Worm (Caenorhabditis elegans) whole organism, L2 larva: ENCODE data around the gene F28H7.3.
A peak's percentile ranks its signal among the peaks of the same experiment; 100 is the strongest.

Experiments used
- C34F6.9 ChIP-seq: fragments of 150-350 bp; optimal IDR thresholded peaks from 2 replicates; lab custom pipeline; 2014; ENCODE audit warnings: missing biosample characterization, missing genetic modification characterization
- F13H6.1 ChIP-seq: sonication (generic microtip); optimal IDR thresholded peaks from 2 replicates; lab custom pipeline; 2016; ENCODE audit warnings: missing genetic modification characterization, missing compliant biosample characterization
- Y55F3AM.14 ChIP-seq: fragments of 200-800 bp; sonication (Bioruptor generic); optimal IDR thresholded peaks from 2 replicates; lab custom pipeline; 2018; ENCODE audit warnings: mild to moderate bottlenecking, missing genetic modification characterization, missing compliant biosample characterization
- ZK546.5 ChIP-seq: sonication (generic microtip); optimal IDR thresholded peaks from 2 replicates; lab custom pipeline; 2017; ENCODE audit warnings: missing biosample characterization, missing genetic modification characterization
- alr-1 ChIP-seq: fragments of 150-350 bp; optimal IDR thresholded peaks from 2 replicates; lab custom pipeline; 2014; ENCODE audit warnings: missing biosample characterization, missing genetic modification characterization
- aly-2 ChIP-seq: fragments of 150-350 bp; optimal IDR thresholded peaks from 2 replicates; lab custom pipeline; 2014; ENCODE audit warnings: missing biosample characterization, missing genetic modification characterization
- ama-1 ChIP-seq: fragments of 150-350 bp; optimal IDR thresholded peaks from 2 replicates; lab custom pipeline; 2018; ENCODE audit warnings: inconsistent platforms
- blmp-1 ChIP-seq: sonication (generic microtip); optimal IDR thresholded peaks from 2 replicates; lab custom pipeline; 2017; ENCODE audit warnings: missing genetic modification characterization, mild to moderate bottlenecking, missing compliant biosample characterization, antibody characterized with exemption, moderate library complexity; ENCODE audit not compliant: insufficient read depth
- ceh-16 ChIP-seq: fragments of 150-350 bp; optimal IDR thresholded peaks from 2 replicates; lab custom pipeline; 2014; ENCODE audit warnings: missing biosample characterization, missing genetic modification characterization
- ceh-82 ChIP-seq: fragments of 150-350 bp; optimal IDR thresholded peaks from 2 replicates; lab custom pipeline; 2014; ENCODE audit warnings: missing biosample characterization, missing genetic modification characterization
- crh-2 ChIP-seq: sonication (generic microtip); optimal IDR thresholded peaks from 2 replicates; lab custom pipeline; 2017; ENCODE audit warnings: missing biosample characterization, missing genetic modification characterization
- dmd-4 ChIP-seq: sonication (generic microtip); optimal IDR thresholded peaks from 2 replicates; lab custom pipeline; 2017; ENCODE audit warnings: missing biosample characterization, missing genetic modification characterization
- egl-27 ChIP-seq: sonication (generic microtip); optimal IDR thresholded peaks from 3 replicates; lab custom pipeline; 2017; ENCODE audit warnings: missing biosample characterization, missing genetic modification reagents, missing genetic modification characterization
- elt-1 ChIP-seq: fragments of 150-350 bp; optimal IDR thresholded peaks from 2 replicates; lab custom pipeline; 2014; ENCODE audit warnings: missing biosample characterization, missing genetic modification characterization
- fos-1 ChIP-seq: fragments of 150-350 bp; optimal IDR thresholded peaks from 2 replicates; lab custom pipeline; 2014; ENCODE audit warnings: missing biosample characterization, missing genetic modification characterization
- gmeb-1 ChIP-seq: fragments of 150-350 bp; optimal IDR thresholded peaks from 2 replicates; lab custom pipeline; 2014; ENCODE audit warnings: missing biosample characterization, missing genetic modification characterization
- lin-11 ChIP-seq: fragments of 150-350 bp; sonication (generic microtip); optimal IDR thresholded peaks from 2 replicates; lab custom pipeline; 2014; ENCODE audit warnings: missing biosample characterization, missing genetic modification characterization, inconsistent platforms, mixed read lengths
- lin-39 ChIP-seq: fragments of 150-350 bp; optimal IDR thresholded peaks from 2 replicates; lab custom pipeline; 2014; ENCODE audit warnings: missing biosample characterization, missing genetic modification reagents, missing genetic modification characterization
- lsy-2 ChIP-seq, 2 experiments: fragments of 150-350 bp in 1 of 2; sonication (generic microtip) in 1 of 2; optimal IDR thresholded peaks; 2 replicates each; lab custom pipeline; 2014 to 2017; ENCODE audit warnings: missing biosample characterization in 2 of 2, missing genetic modification characterization in 2 of 2
- mab-5 ChIP-seq: fragments of 150-350 bp; optimal IDR thresholded peaks from 2 replicates; lab custom pipeline; 2014; ENCODE audit warnings: missing biosample characterization, missing genetic modification characterization
- mbf-1 ChIP-seq: sonication (generic microtip); optimal IDR thresholded peaks from 2 replicates; lab custom pipeline; 2017; ENCODE audit warnings: missing biosample characterization, missing genetic modification characterization
- mdl-1 ChIP-seq, 2 experiments: fragments of 150-350 bp in 1 of 2; sonication (generic microtip) in 1 of 2; optimal IDR thresholded peaks; 2 replicates each; lab custom pipeline; 2017; ENCODE audit warnings: missing biosample characterization in 2 of 2, missing genetic modification characterization in 2 of 2
- nhr-10 ChIP-seq: sonication (generic microtip); optimal IDR thresholded peaks from 2 replicates; lab custom pipeline; 2017; ENCODE audit warnings: missing biosample characterization, missing genetic modification characterization
- nhr-11 ChIP-seq: fragments of 150-350 bp; optimal IDR thresholded peaks from 2 replicates; lab custom pipeline; 2014; ENCODE audit warnings: missing biosample characterization, missing genetic modification characterization
- nhr-12 ChIP-seq: fragments of 150-350 bp; optimal IDR thresholded peaks from 2 replicates; lab custom pipeline; 2014; ENCODE audit warnings: missing biosample characterization, missing genetic modification characterization
- nhr-129 ChIP-seq: fragments of 150-350 bp; optimal IDR thresholded peaks from 2 replicates; lab custom pipeline; 2014; ENCODE audit warnings: missing biosample characterization, missing genetic modification characterization
- nhr-21 ChIP-seq: fragments of 150-350 bp; optimal IDR thresholded peaks from 2 replicates; lab custom pipeline; 2014; ENCODE audit warnings: missing biosample characterization, missing genetic modification characterization
- nhr-23 ChIP-seq: fragments of 150-350 bp; optimal IDR thresholded peaks from 2 replicates; lab custom pipeline; 2014; ENCODE audit warnings: missing biosample characterization, missing genetic modification reagents, missing genetic modification characterization
- nhr-237 ChIP-seq: fragments of 150-350 bp; optimal IDR thresholded peaks from 2 replicates; lab custom pipeline; 2014; ENCODE audit warnings: missing biosample characterization, missing genetic modification characterization
- nhr-25 ChIP-seq: fragments of 150-350 bp; sonication (generic microtip); optimal IDR thresholded peaks from 3 replicates; lab custom pipeline; 2014; ENCODE audit warnings: missing biosample characterization, missing genetic modification characterization
- nhr-6 ChIP-seq: fragments of 150-350 bp; optimal IDR thresholded peaks from 2 replicates; lab custom pipeline; 2014; ENCODE audit warnings: missing biosample characterization, missing genetic modification characterization
- peb-1 ChIP-seq: fragments of 150-350 bp; optimal IDR thresholded peaks from 2 replicates; lab custom pipeline; 2014; ENCODE audit warnings: missing biosample characterization, missing genetic modification characterization
- sem-4 ChIP-seq: fragments of 150-350 bp; optimal IDR thresholded peaks from 2 replicates; lab custom pipeline; 2014; ENCODE audit warnings: missing biosample characterization, missing genetic modification reagents, missing genetic modification characterization
- skn-1 ChIP-seq: sonication (generic microtip); optimal IDR thresholded peaks from 2 replicates; lab custom pipeline; 2017; ENCODE audit warnings: missing biosample characterization, missing genetic modification characterization
- sma-3 ChIP-seq: sonication (generic microtip); optimal IDR thresholded peaks from 2 replicates; lab custom pipeline; 2016; ENCODE audit warnings: missing genetic modification reagents, missing genetic modification characterization, missing compliant biosample characterization
- sma-9 ChIP-seq, 2 experiments: fragments of 150-350 bp in 1 of 2; sonication (generic microtip) in 1 of 2; optimal IDR thresholded peaks; 2 replicates each; lab custom pipeline; 2014 to 2016; ENCODE audit warnings: missing genetic modification characterization in 2 of 2, mild to moderate bottlenecking in 1 of 2, missing biosample characterization in 1 of 2, missing compliant biosample characterization in 1 of 2, missing genetic modification reagents in 1 of 2, moderate library complexity in 1 of 2
- snpc-4 ChIP-seq: fragments of 150-350 bp; optimal IDR thresholded peaks from 2 replicates; lab custom pipeline; 2014; ENCODE audit warnings: missing biosample characterization, missing genetic modification characterization
- unc-55 ChIP-seq: fragments of 150-350 bp; sonication (generic microtip); optimal IDR thresholded peaks from 3 replicates; lab custom pipeline; 2014; ENCODE audit warnings: missing biosample characterization, missing genetic modification reagents, missing genetic modification characterization
- unc-62 ChIP-seq: fragments of 150-350 bp; optimal IDR thresholded peaks from 2 replicates; lab custom pipeline; 2014; ENCODE audit warnings: missing biosample characterization, missing genetic modification reagents, missing genetic modification characterization
- ztf-1 ChIP-seq: fragments of 200-800 bp; sonication (Bioruptor generic); conservative IDR thresholded peaks from 2 replicates; pipeline ENCODE4 v1.3.6; 2022; ENCODE audit warnings: missing genetic modification characterization, missing compliant biosample characterization
- ztf-11 ChIP-seq: sonication (generic microtip); optimal IDR thresholded peaks from 2 replicates; lab custom pipeline; 2017; ENCODE audit warnings: missing biosample characterization, missing genetic modification characterization
- ztf-4 ChIP-seq: fragments of 150-350 bp; optimal IDR thresholded peaks from 2 replicates; lab custom pipeline; 2014; ENCODE audit warnings: missing biosample characterization, missing genetic modification characterization

Gene F28H7.3

DNA sequence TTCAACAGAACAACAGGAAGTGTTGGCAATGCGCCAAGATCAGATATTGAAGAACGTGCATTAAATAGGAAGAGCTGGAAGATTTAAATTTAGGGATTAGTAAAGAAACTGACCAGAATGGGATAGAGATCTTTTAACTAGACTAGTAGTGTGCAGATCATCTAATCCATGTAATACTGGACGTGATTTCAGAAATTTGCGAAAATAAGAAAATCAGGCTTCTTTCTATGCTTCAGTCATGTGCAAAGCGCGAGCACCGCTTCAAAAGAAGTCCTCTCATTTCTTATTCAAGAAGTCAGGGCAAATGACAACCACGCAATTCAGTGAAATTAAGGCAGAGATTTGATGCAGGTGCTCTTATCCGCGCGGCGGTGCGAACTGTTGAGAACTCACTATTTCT, 32.6 kb downstream of the F28H7.3 start:
- TF ChIP-seq gmeb-1 (tag; lab: Kevin White, UChicago), result no peak
- TF ChIP-seq nhr-237 (tag; lab: Kevin White, UChicago), result no peak
- no peak for TF ChIP-seq skn-1 (tag; lab: Kevin White, UChicago)
- TF ChIP-seq nhr-23 (tag; lab: Kevin White, UChicago), result no peak
- no peak for TF ChIP-seq dmd-4 (tag; lab: Kevin White, UChicago)
- TF ChIP-seq mab-5 (tag; lab: Kevin White, UChicago), result no peak
- TF ChIP-seq mdl-1 (tag; optimal IDR thresholded peaks at IDR 0.05; lab: Kevin White, UChicago), result no peak
- TF ChIP-seq ztf-1 (GFP tag; lab: Robert Waterston, UW), result no peak
- TF ChIP-seq aly-2 (tag; lab: Kevin White, UChicago), result no peak
- no peak for TF ChIP-seq elt-1 (tag; lab: Kevin White, UChicago)
- no peak for TF ChIP-seq sma-9 (GFP tag; optimal IDR thresholded peaks at IDR 0.05; lab: Kevin White, UChicago)
- TF ChIP-seq sma-9 (tag; optimal IDR thresholded peaks at IDR 0.05; lab: Kevin White, UChicago), result no peak
- TF ChIP-seq peb-1 (tag; lab: Kevin White, UChicago), result no peak
- TF ChIP-seq unc-62, result no peak
- TF ChIP-seq nhr-25, result no peak
- TF ChIP-seq nhr-12, result no peak
- TF ChIP-seq, all 48 proteins: peak for 0

DNA sequence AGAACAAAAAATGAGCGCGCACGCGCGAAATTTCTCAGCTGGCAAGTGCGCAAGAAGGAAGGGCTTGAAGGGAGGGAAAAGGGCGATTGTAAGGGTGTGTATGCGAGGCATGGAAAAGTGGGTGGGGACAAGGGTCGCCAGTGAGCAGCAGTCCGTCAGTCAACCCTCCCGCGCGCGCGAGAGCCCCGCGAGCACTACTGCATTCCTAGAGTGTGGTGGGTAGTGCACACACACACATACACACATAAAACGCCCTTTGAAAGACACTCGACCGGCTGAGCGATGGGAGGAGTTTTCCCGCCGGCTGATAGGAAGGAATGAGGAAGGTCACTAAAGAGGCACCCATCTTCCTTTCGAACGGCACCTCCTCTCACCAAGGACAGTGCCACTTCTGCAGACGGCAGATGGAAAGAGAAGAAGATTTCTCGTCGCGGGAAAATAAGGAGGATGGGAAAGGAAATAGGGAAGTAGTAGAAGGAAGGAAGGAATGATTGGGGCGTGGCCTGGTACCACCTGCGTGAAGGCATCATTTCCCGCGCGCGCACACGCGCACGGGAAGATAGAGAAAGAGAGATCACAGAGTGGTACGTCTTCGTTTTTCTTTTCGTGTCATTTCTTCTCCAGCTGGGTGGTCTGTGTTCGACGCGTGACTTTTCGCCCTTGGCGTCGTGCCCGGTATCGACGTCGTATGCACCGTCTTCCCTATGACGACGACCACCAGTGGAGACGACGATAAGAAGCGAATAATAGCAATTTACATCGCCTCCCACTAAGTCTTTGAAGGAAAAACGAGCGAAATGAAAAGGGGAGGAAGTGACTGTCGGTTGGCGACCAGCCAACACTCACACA, 33.5 kb downstream of the F28H7.3 start:
- TF ChIP-seq sma-3 (GFP tag; lab: Kevin White, UChicago) (peak; percentile 92), nhr-25 (peak; percentile 97), snpc-4 (no peak), blmp-1 (tag; lab: Kevin White, UChicago) (peak; percentile 95), nhr-129 (tag; lab: Kevin White, UChicago) (peak; percentile 35), nhr-11 (tag; lab: Kevin White, UChicago) (no peak), ceh-16 (tag; lab: Kevin White, UChicago) (peak; percentile 97), crh-2 (tag; lab: Kevin White, UChicago) (peak; percentile 38), nhr-6 (peak; percentile 1), lin-39 (no peak), mdl-1 (tag; optimal IDR thresholded peaks at IDR 0.05; lab: Kevin White, UChicago) (peak; percentile 75 to 77), Y55F3AM.14 (GFP tag; lab: Kevin White, UChicago) (peak; percentile 93), sem-4 (peak; percentile 44), C34F6.9 (tag; lab: Kevin White, UChicago) (peak; percentile 55), fos-1 (tag; lab: Kevin White, UChicago) (peak; percentile 53), nhr-21 (peak; percentile 96), ztf-1 (GFP tag; lab: Robert Waterston, UW) (no peak), sma-9 (GFP tag; optimal IDR thresholded peaks at IDR 0.05; lab: Kevin White, UChicago) (peak; percentile 97), sma-9 (tag; optimal IDR thresholded peaks at IDR 0.05; lab: Kevin White, UChicago) (peak; percentile 28), ztf-4 (tag; lab: Kevin White, UChicago) (no peak), gmeb-1 (tag; lab: Kevin White, UChicago) (peak; percentile 29), F13H6.1 (tag; lab: Kevin White, UChicago) (peak; percentile 37), peb-1 (tag; lab: Kevin White, UChicago) (peak; percentile 51), alr-1 (no peak), aly-2 (tag; lab: Kevin White, UChicago) (no peak), egl-27 (tag; lab: Kevin White, UChicago) (peak; percentile 33), nhr-10 (tag; lab: Kevin White, UChicago) (no peak)
- TF ChIP-seq, all 48 proteins: peak for 18

DNA sequence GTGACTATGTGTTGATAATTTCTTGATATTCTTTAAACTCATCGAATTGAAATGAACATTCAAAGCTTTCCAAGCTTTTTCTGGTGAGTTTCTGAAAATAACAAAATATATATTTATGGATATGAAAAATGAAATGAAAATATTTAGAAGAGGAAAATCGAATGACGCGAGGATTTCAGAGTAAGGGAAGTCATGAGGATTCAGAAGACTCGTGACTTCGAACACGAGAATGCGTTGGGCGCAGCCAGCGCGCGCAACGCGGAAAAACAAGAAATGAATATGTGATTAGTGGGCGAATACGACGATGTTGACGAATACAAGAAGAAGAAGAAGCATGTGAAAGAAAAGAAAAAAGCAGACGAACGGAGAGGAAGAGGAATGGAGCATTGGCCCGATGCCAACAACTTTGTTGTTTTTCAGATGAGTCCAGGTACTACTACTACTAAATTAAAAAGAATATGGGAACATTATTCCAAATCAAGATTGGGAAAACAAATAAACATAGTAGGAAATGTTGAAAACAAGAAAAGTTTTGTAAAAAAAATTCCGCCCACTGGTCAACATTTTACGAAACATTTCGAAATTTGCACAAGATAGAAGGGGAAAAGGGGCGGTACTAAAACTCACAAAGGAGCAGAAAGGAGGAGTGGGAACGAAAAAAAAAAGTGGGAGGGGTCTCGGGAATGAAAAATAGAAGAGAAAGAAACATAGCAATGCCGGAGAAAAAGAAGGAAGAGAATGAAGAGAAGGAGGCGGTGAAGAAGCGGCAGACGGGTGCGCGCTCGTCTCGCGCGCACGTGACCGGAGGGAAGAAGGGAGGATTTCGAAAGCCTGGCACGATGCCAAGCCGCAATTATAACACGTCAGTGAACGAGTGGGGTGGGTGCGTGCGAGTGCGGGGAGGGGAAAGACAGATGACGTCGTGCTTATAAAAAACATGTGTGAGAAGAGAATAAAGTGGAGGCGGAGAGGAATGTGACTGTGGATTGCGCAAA, 35.1 kb downstream of the F28H7.3 start:
- TF ChIP-seq ama-1 (lab: Kevin White, UChicago), result peak; percentile 81
- TF ChIP-seq sem-4, result peak; percentile 98
- no peak for TF ChIP-seq elt-1 (tag; lab: Kevin White, UChicago)
- peak; percentile 42 to 90 for TF ChIP-seq lsy-2 (tag; optimal IDR thresholded peaks at IDR 0.05; lab: Kevin White, UChicago)
- TF ChIP-seq nhr-21, result peak; percentile 91
- TF ChIP-seq ztf-4 (tag; lab: Kevin White, UChicago), result peak; percentile 95
- peak; percentile 13 for TF ChIP-seq ztf-11 (tag; lab: Kevin White, UChicago)
- TF ChIP-seq crh-2 (tag; lab: Kevin White, UChicago), result peak; percentile 90
- TF ChIP-seq nhr-6, result peak; percentile 85
- peak; percentile 90 for TF ChIP-seq lin-11 (tag; lab: Kevin White, UChicago)
- peak; percentile 99 for TF ChIP-seq sma-9 (GFP tag; optimal IDR thresholded peaks at IDR 0.05; lab: Kevin White, UChicago)
- no peak for TF ChIP-seq sma-9 (tag; optimal IDR thresholded peaks at IDR 0.05; lab: Kevin White, UChicago)
- no peak for TF ChIP-seq nhr-11 (tag; lab: Kevin White, UChicago)
- TF ChIP-seq gmeb-1 (tag; lab: Kevin White, UChicago), result peak; percentile 75
- TF ChIP-seq nhr-12, result peak; percentile 16
- TF ChIP-seq nhr-129 (tag; lab: Kevin White, UChicago), result peak; percentile 89
- TF ChIP-seq ZK546.5 (tag; lab: Kevin White, UChicago), result no peak
- TF ChIP-seq skn-1 (tag; lab: Kevin White, UChicago), result no peak
- no peak for TF ChIP-seq ztf-1 (GFP tag; lab: Robert Waterston, UW)
- TF ChIP-seq unc-55, result peak; percentile 90
- TF ChIP-seq lin-39, result peak; percentile 17
- TF ChIP-seq nhr-25, result peak; percentile 94
- TF ChIP-seq mbf-1 (tag; lab: Kevin White, UChicago), result no peak
- peak; percentile 74 for TF ChIP-seq fos-1 (tag; lab: Kevin White, UChicago)
- peak; percentile 73 for TF ChIP-seq ceh-82
